Worm (Caenorhabditis elegans): ENCODE data around the gene F09F9.1.

DNA sequence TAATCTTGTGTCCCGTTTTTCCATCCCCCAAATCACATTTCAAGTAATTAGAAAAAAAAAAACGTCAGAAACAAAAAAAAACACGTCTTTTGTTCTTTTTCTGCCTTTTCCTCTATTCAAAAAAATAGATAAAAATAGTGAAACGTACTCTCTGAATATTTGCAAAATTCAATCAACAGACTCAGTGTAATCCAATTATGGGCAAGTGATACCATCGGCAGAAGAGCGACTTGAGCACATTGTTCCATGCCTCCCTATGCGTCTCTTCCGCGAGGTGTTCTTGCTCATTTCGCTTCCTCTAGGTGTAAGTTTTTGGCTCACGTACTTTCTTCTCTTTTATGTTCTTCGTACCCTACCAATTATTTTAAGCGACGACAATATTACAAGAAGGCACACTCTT lies 48.3 kb downstream of the F09F9.1 start, which contains the start of gene ZK470.1:
- TF ChIP-seq pes-1 (GFP tag; IDR thresholded peaks at IDR 0.05) (no peak), ama-1 (optimal IDR thresholded peaks at IDR 0.05) (no peak), tbx-37 (GFP tag; conservative IDR thresholded peaks at IDR 0.05) (no peak), ceh-36 (tag; optimal IDR thresholded peaks at IDR 0.05) (no peak), hmbx-1 (tag; optimal IDR thresholded peaks at IDR 0.05) (no peak)

Measured in whole organism, early embryonic.